Worm (Caenorhabditis elegans): ENCODE results near the gene B0524.6.

B0524.6 gene

ce11 chrIII:1859532-1859931 lies 45.9 kb downstream of the B0524.6 start, which contains the start of gene ddp-1 (continued):
- TF ChIP-seq efl-1 (optimal IDR thresholded peaks at IDR 0.05) = peak; percentile 98 to 100
- TF ChIP-seq efl-1 (GFP tag; optimal IDR thresholded peaks at IDR 0.05 in 1 of 2) = peak; percentile 99 to 100
- TF ChIP-seq sptf-1 (tag; optimal IDR thresholded peaks at IDR 0.05) = no peak
- peak; percentile 96 for TF ChIP-seq nhr-19 (GFP tag; conservative IDR thresholded peaks at IDR 0.05)
- TF ChIP-seq mab-9 (GFP tag; IDR thresholded peaks at IDR 0.05) = peak; percentile 90
- TF ChIP-seq mep-1 (tag; optimal IDR thresholded peaks at IDR 0.05) = peak; percentile 99
- TF ChIP-seq ets-5 (GFP tag; IDR thresholded peaks at IDR 0.05) = 0 out of 2 replicates have a peak, but pooled peaks have one; percentile 38
- peak; percentile 94 for TF ChIP-seq fkh-8 (tag; optimal IDR thresholded peaks at IDR 0.05)
- TF ChIP-seq aly-2 (tag; optimal IDR thresholded peaks at IDR 0.05) = peak; percentile 97
- peak; percentile 98 for TF ChIP-seq ceh-82 (tag; optimal IDR thresholded peaks at IDR 0.05)
- TF ChIP-seq C04F5.9 (tag; optimal IDR thresholded peaks at IDR 0.05) = peak; percentile 86
- TF ChIP-seq dpl-1 (GFP tag; optimal IDR thresholded peaks at IDR 0.05) = peak; percentile 99 to 100 (median 100)
- TF ChIP-seq hlh-4 (tag; optimal IDR thresholded peaks at IDR 0.05) = no peak
- TF ChIP-seq egl-13 (tag; optimal IDR thresholded peaks at IDR 0.05) = peak; percentile 93
- peak; percentile 70 for TF ChIP-seq pag-3 (tag; optimal IDR thresholded peaks at IDR 0.05; ENCODE audit: borderline replicate concordance, insufficient read depth)
- peak; percentile 89 for TF ChIP-seq nhr-11 (tag; optimal IDR thresholded peaks at IDR 0.05)
- peak in 1 of 2 experiments; percentile 87 for TF ChIP-seq mdl-1 (tag; optimal IDR thresholded peaks at IDR 0.05)
- TF ChIP-seq ceh-90 (tag; optimal IDR thresholded peaks at IDR 0.05) = peak; percentile 53
- peak in 4 of 6 experiments; percentile 1 to 93 (median 85) for TF ChIP-seq elt-3 (tag; optimal IDR thresholded peaks at IDR 0.05)
- TF ChIP-seq nhr-84 (tag; optimal IDR thresholded peaks at IDR 0.05) = no peak
- TF ChIP-seq fos-1 (tag; optimal IDR thresholded peaks at IDR 0.05) = peak; percentile 91
- TF ChIP-seq rnt-1 (tag; optimal IDR thresholded peaks at IDR 0.05) = peak; percentile 96
- peak; percentile 90 for TF ChIP-seq lin-15B (tag; optimal IDR thresholded peaks at IDR 0.05)
- TF ChIP-seq elt-2 (tag; optimal IDR thresholded peaks at IDR 0.05) = peak; percentile 90
- peak; percentile 96 to 97 for TF ChIP-seq lsy-2 (tag; optimal IDR thresholded peaks at IDR 0.05)
- peak; percentile 97 for TF ChIP-seq ceh-8 (GFP tag; optimal IDR thresholded peaks at IDR 0.05)
- peak; percentile 71 for TF ChIP-seq C34B4.2 (tag; optimal IDR thresholded peaks at IDR 0.05)
- peak; percentile 99 for TF ChIP-seq nhr-85 (tag)
- peak; percentile 91 for TF ChIP-seq fkh-10 (GFP tag; optimal IDR thresholded peaks at IDR 0.05)
- TF ChIP-seq jun-1 (tag; optimal IDR thresholded peaks at IDR 0.05) = peak; percentile 93
- TF ChIP-seq tbx-2 (tag; optimal IDR thresholded peaks at IDR 0.05) = peak; percentile 96
- TF ChIP-seq xbp-1 (tag; optimal IDR thresholded peaks at IDR 0.05) = peak; percentile 95
- TF ChIP-seq ces-1 (GFP tag; optimal IDR thresholded peaks at IDR 0.05) = no peak
- peak; percentile 51 for TF ChIP-seq nhr-12 (tag; optimal IDR thresholded peaks at IDR 0.05)
- TF ChIP-seq ztf-11 (tag; optimal IDR thresholded peaks at IDR 0.05) = peak; percentile 66 to 89
- TF ChIP-seq sox-4 (tag; optimal IDR thresholded peaks at IDR 0.05) = peak; percentile 92
- TF ChIP-seq nhr-28 (tag; optimal IDR thresholded peaks at IDR 0.05) = no peak
- TF ChIP-seq lin-13 (GFP tag; optimal IDR thresholded peaks at IDR 0.05) = peak; percentile 99
- TF ChIP-seq lir-3 (tag; optimal IDR thresholded peaks at IDR 0.05; ENCODE audit: poor library complexity) = no peak
- TF ChIP-seq sup-37 (GFP tag; optimal IDR thresholded peaks at IDR 0.05) = peak; percentile 91
- peak; percentile 29 for TF ChIP-seq pqm-1 (tag; optimal IDR thresholded peaks at IDR 0.05)
- TF ChIP-seq nhr-237 (tag; optimal IDR thresholded peaks at IDR 0.05) = peak; percentile 71
- peak; percentile 91 for TF ChIP-seq ama-1 (optimal IDR thresholded peaks at IDR 0.05)
- peak; percentile 75 for TF ChIP-seq F16B12.6 (tag; optimal IDR thresholded peaks at IDR 0.05)
- TF ChIP-seq irx-1 (tag; optimal IDR thresholded peaks at IDR 0.05) = peak; percentile 96
- TF ChIP-seq zip-4 (GFP tag; optimal IDR thresholded peaks at IDR 0.05) = peak; percentile 93
- peak; percentile 99 to 100 for TF ChIP-seq lin-35 (GFP tag; optimal IDR thresholded peaks at IDR 0.05)
- peak; percentile 93 for TF ChIP-seq lin-14 (GFP tag; optimal IDR thresholded peaks at IDR 0.05)
- TF ChIP-seq tlp-1 (tag; optimal IDR thresholded peaks at IDR 0.05) = no peak
- TF ChIP-seq C16A3.4 (tag; optimal IDR thresholded peaks at IDR 0.05) = peak; percentile 97
- TF ChIP-seq blmp-1 (tag; optimal IDR thresholded peaks at IDR 0.05) = peak; percentile 81
- TF ChIP-seq ceh-63 (GFP tag; optimal IDR thresholded peaks at IDR 0.05) = peak; percentile 63
- TF ChIP-seq vab-15 (tag; optimal IDR thresholded peaks at IDR 0.05) = no peak

All from whole organism, L1 larva.